Fruit fly (Drosophila melanogaster) S2 (cell line): Measurements from ENCODE around the gene CG42671.

ENCODE experiments used
- CG8478 ChIP-seq: fragments of >200 bp; optimal IDR thresholded peaks from 2 replicates; lab custom pipeline; 2018
- CTCF ChIP-seq, 2 experiments: fragments of >200 bp; optimal IDR thresholded peaks; 2 replicates each; lab custom pipeline; 2018

- TF ChIP-seq CG8478 (lab: Kevin White, UChicago), result no peak
- no peak for TF ChIP-seq CTCF (optimal IDR thresholded peaks at IDR 0.05; lab: Kevin White, UChicago)
Measured at dm6 chr3L:11272243-11273012, 58.1 kb downstream of the CG42671 start.
